Worm (Caenorhabditis elegans) whole organism, L2 larva: ENCODE data around the gene F44B9.9.

Experiments used
- ama-1 ChIP-seq: fragments of 150-350 bp; optimal IDR thresholded peaks from 2 replicates; lab custom pipeline; 2018; ENCODE audit warnings: inconsistent platforms
- ceh-16 ChIP-seq: fragments of 150-350 bp; optimal IDR thresholded peaks from 2 replicates; lab custom pipeline; 2014; ENCODE audit warnings: missing biosample characterization, missing genetic modification characterization
- elt-3 ChIP-seq: sonication (generic microtip); optimal IDR thresholded peaks from 2 replicates; lab custom pipeline; 2017; ENCODE audit warnings: missing biosample characterization, missing genetic modification characterization
- nhr-21 ChIP-seq: fragments of 150-350 bp; optimal IDR thresholded peaks from 2 replicates; lab custom pipeline; 2014; ENCODE audit warnings: missing biosample characterization, missing genetic modification characterization
- ztf-11 ChIP-seq: sonication (generic microtip); optimal IDR thresholded peaks from 2 replicates; lab custom pipeline; 2017; ENCODE audit warnings: missing biosample characterization, missing genetic modification characterization

DNA sequence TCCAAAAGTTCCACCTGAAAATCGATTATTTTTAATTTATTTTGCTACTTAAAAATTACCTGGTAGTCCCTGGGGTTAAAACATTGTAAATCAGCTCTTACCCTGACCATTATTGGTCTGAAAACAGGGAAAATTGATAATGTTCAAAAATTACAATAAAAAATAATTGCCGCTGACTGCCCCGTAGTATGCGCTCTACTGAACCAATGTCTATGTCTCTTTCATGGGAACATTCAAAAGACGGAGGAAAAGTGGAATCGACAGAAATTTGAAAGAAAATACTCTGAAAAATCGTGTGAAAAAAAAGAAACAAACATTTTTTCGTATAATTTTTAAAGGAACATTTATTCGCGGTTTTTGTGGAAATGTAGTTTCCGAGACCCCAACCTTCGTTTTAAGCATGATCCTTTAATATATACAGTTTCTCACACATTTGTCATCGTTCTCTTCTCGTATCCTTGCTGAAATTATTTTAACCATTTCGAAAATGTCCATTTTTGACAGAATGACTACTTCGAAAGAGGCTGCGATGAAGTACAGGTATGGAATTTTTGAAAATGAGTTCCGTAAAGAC is 49.4 kb upstream of the F44B9.9 start, which contains the start of the genes dcr-1 and apc-2:
- TF ChIP-seq elt-3 (tag; lab: Kevin White, UChicago): no peak
- TF ChIP-seq ama-1: no peak
- no peak for TF ChIP-seq ztf-11
- TF ChIP-seq ceh-16 (tag; lab: Kevin White, UChicago): no peak
- no peak for TF ChIP-seq nhr-21
